Worm (Caenorhabditis elegans): ENCODE data around the gene T01D3.3.

DNA sequence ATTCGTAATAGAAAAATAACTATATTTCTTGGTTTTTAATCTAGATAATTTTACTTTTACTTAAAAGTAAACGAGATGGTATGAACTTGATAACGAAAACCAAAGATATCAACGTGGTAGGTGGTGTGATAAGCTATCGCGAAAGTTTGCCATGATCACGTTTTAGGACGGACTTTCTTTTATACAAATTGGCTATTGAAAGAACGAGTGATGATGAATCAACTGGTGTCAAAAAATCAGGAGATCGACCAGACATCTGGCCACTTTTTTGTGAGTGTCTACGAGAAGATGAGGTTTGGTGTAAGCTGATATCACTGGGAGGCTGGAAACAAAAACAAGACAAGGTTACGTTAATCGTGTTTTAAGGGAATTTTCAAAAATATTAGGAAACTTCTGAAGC is 44.9 kb upstream of the T01D3.3 start:
- no peak for TF ChIP-seq nhr-111 (GFP tag; optimal IDR thresholded peaks at IDR 0.05)
- TF ChIP-seq lsy-2 (tag; optimal IDR thresholded peaks at IDR 0.05) = no peak
- no peak for TF ChIP-seq ceh-32 (tag; optimal IDR thresholded peaks at IDR 0.05; ENCODE audit: poor library complexity)
- no peak for TF ChIP-seq unc-39 (tag; optimal IDR thresholded peaks at IDR 0.05)
- TF ChIP-seq ceh-82 (tag; optimal IDR thresholded peaks at IDR 0.05) = no peak
- no peak for TF ChIP-seq nhr-237 (tag; optimal IDR thresholded peaks at IDR 0.05)
- TF ChIP-seq snpc-4 (tag; optimal IDR thresholded peaks at IDR 0.05) = no peak
- TF ChIP-seq lin-15B (tag; optimal IDR thresholded peaks at IDR 0.05) = no peak
- no peak for TF ChIP-seq aly-2 (tag; optimal IDR thresholded peaks at IDR 0.05)
- TF ChIP-seq lin-38 (GFP tag; IDR thresholded peaks at IDR 0.05) = no peak
- TF ChIP-seq daf-19 (GFP tag; conservative IDR thresholded peaks at IDR 0.05) = no peak

All from whole organism, L4 larva.